Worm (Caenorhabditis elegans): ENCODE measurements around the gene sft-1.

Gene sft-1

DNA sequence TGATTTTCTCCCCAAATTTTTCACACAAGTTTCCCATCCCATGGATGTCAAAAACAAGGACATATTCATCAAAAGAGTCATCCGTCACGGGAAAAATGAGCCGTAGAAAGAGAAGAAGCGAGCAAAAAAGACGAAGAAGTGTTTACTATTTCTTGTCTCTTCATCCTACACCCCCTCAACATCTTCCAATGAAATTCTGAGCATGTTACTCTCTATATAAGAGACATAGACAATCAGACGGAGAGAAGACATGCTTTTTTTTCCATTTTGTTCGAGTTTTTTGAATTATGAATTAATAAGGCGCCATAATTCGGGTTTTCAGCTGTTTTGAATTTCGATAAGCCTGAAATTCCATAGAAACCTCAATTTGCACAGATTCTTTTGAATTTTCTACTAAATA lies 9.6 kb downstream of the sft-1 start (continued):
- TF ChIP-seq unc-62 (GFP tag; optimal IDR thresholded peaks at IDR 0.05) (no peak), elt-3 (tag; optimal IDR thresholded peaks at IDR 0.05) (no peak), sma-9 (GFP tag; optimal IDR thresholded peaks at IDR 0.05) (no peak), sma-9 (tag; optimal IDR thresholded peaks at IDR 0.05) (no peak), zag-1 (tag; optimal IDR thresholded peaks at IDR 0.05) (no peak), lin-11 (tag; optimal IDR thresholded peaks at IDR 0.05) (no peak), ama-1 (optimal IDR thresholded peaks at IDR 0.05) (no peak), lsy-2 (tag; optimal IDR thresholded peaks at IDR 0.05) (peak in 1 of 2 experiments; percentile 53), fos-1 (tag; optimal IDR thresholded peaks at IDR 0.05) (no peak), ceh-16 (tag; optimal IDR thresholded peaks at IDR 0.05) (no peak), nhr-12 (tag; optimal IDR thresholded peaks at IDR 0.05) (no peak), blmp-1 (tag; optimal IDR thresholded peaks at IDR 0.05; ENCODE audit: insufficient read depth) (no peak), nhr-21 (tag; optimal IDR thresholded peaks at IDR 0.05) (no peak), Y55F3AM.14 (GFP tag; optimal IDR thresholded peaks at IDR 0.05) (no peak)

DNA sequence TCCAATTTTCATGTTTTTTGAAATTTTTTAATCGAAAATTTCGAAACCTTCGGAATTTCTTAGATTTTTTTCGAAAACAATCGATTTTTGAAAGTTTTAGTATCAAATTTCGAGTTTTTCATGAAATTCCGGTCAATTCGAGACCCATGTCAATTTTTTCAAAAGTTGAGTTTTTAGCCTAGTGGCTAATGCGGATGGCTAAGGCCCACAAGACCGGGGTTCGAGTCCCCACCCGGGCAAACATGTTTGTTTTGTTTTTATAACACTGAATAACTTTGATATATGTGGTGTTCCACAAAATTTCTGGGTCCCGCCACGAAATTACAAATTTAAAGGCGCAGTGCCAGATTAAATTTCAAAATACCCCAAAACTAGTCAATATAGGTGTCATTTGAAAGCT lies 12.9 kb downstream of the sft-1 start:
- no peak for TF ChIP-seq nhr-237 (tag; optimal IDR thresholded peaks at IDR 0.05)
- TF ChIP-seq gmeb-1 (tag; optimal IDR thresholded peaks at IDR 0.05), result no peak
- no peak for TF ChIP-seq nhr-12 (tag; optimal IDR thresholded peaks at IDR 0.05)
- TF ChIP-seq zag-1 (tag; optimal IDR thresholded peaks at IDR 0.05), result no peak
- no peak for TF ChIP-seq lin-39 (tag; optimal IDR thresholded peaks at IDR 0.05)
- no peak for TF ChIP-seq skn-1 (tag; optimal IDR thresholded peaks at IDR 0.05)
- TF ChIP-seq crh-2 (tag; optimal IDR thresholded peaks at IDR 0.05), result no peak
- TF ChIP-seq fos-1 (tag; optimal IDR thresholded peaks at IDR 0.05), result no peak
- TF ChIP-seq egl-27 (tag; optimal IDR thresholded peaks at IDR 0.05), result no peak
- no peak for TF ChIP-seq unc-39 (tag; optimal IDR thresholded peaks at IDR 0.05)
- TF ChIP-seq R02D3.7 (tag; optimal IDR thresholded peaks at IDR 0.05), result no peak
- no peak for TF ChIP-seq sem-4 (tag; optimal IDR thresholded peaks at IDR 0.05)
- no peak for TF ChIP-seq lin-11 (tag; optimal IDR thresholded peaks at IDR 0.05)

DNA sequence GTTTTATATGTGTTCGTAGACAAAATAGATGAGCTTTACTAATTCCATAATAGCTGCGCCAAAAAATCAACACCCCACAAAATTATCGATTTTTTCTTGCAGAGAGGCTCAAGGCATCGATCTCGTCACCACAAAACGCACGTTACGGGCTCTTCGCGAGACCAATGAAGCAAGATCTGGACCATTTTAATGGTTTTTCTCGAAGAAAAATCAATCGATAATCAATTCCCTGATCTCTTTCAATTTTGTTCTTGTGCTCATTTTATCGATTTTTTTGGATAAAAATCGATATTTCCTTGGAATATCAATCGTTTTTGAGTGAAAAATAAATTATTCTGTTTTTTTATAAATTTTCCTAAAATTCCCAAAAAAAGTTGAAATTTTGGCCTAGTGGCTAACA lies 13.7 kb downstream of the sft-1 start:
- TF ChIP-seq sem-4 (tag; optimal IDR thresholded peaks at IDR 0.05) (no peak), nhr-129 (tag; optimal IDR thresholded peaks at IDR 0.05) (no peak)

DNA sequence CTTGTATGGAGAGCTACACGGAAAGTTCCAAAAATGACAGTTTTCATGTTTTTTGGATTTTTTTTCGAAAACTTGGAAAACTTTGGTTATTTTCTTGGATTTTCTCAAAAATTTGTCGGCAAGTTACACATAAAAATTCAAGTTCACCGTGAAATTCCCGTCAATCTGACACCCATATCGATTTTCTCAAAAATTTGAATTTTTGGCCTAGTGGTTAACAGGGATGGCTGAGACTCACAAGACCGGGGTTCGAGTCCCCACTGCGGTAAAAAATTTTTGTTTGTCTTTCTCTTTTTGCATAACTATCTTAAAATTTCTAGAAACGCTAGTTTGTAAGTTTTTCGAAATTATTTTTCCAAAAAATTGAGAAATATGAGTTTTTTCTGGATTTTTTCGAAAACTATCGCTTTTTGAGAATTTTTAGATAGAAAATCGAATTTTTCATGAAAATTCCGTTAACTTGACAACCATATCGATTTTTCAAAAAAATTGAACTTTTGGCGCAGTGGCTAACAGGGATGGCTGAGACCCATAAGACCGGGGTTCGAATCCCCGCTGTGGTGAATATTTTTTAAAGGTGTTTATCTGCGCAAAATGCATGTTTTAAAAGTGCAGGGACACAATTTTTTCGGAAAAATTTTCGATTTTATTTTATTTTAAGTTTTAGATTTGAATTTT lies 14.3 kb downstream of the sft-1 start:
- TF ChIP-seq alr-1 (tag; optimal IDR thresholded peaks at IDR 0.05) (no peak), ztf-4 (tag; optimal IDR thresholded peaks at IDR 0.05) (no peak), fos-1 (tag; optimal IDR thresholded peaks at IDR 0.05) (no peak), C34F6.9 (tag; optimal IDR thresholded peaks at IDR 0.05) (no peak), lin-11 (tag; optimal IDR thresholded peaks at IDR 0.05) (no peak), aly-2 (tag; optimal IDR thresholded peaks at IDR 0.05) (no peak), sem-4 (tag; optimal IDR thresholded peaks at IDR 0.05) (no peak), sma-3 (GFP tag; optimal IDR thresholded peaks at IDR 0.05) (no peak)

DNA sequence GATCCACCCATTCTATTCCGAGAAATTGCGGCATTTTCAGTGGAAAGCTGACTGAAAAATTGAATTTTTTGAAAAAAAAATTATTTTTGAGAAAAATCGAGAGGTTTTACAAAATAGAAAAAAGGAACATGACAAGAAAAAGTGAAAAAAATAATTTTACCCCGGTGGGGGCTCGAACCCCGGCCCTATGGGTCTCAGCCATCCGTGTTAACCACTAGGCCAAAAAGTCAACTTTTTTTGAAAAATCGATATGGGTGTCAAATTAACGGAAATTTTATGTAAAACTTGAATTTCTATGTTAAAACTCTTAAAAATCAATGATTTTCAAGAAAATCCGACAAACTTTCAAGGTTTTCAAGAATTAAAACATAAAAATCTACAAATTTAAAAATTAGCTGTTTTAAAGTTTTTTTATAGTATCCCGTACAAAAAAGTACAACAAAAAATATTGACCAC lies 17.5 kb downstream of the sft-1 start, which contains the start of gene Y53G8B.2:
Y53G8B.2 (minus strand) TSS at position 51 of the 456 bp plus-strand sequence.
- TF ChIP-seq C34F6.9 (tag; optimal IDR thresholded peaks at IDR 0.05), result no peak

DNA sequence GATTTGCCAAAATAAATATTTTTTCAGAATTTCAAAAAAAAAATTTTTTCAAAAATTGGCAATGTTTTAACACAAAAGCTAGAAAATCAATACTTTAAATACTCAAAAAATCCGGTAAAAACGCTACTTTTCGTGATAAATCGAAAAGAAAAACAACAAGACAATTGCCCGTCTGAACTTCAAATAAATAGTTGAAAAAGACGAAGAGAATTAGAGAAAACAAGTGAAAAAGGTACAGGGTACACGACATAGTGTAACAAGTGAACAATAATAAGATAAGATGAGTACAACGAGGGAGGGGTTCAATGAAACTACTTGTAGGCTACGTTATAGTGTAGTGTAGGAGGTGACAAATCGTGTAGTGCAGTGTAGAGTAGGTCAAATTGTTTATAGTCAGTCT lies 18.1 kb downstream of the sft-1 start:
- TF ChIP-seq nhr-237 (tag; optimal IDR thresholded peaks at IDR 0.05) (no peak), peb-1 (tag; optimal IDR thresholded peaks at IDR 0.05) (no peak), ztf-4 (tag; optimal IDR thresholded peaks at IDR 0.05) (no peak), nhr-129 (tag; optimal IDR thresholded peaks at IDR 0.05) (peak; percentile 24), lsy-2 (tag; optimal IDR thresholded peaks at IDR 0.05) (no peak), nhr-25 (tag; optimal IDR thresholded peaks at IDR 0.05) (peak; percentile 10), lin-11 (tag; optimal IDR thresholded peaks at IDR 0.05) (no peak), sma-9 (GFP tag; optimal IDR thresholded peaks at IDR 0.05) (peak; percentile 41), sma-9 (tag; optimal IDR thresholded peaks at IDR 0.05) (no peak)
